Worm (Caenorhabditis elegans) whole organism, L1 larva: Measurements from ENCODE around the gene hlh-12.

Experiments used
- C16A3.4 ChIP-seq: fragments of 150-350 bp; optimal IDR thresholded peaks from 2 replicates; lab custom pipeline; 2014; ENCODE audit warnings: missing biosample characterization, missing genetic modification characterization
- efl-1 ChIP-seq, 4 experiments: fragments of 150-350 bp; optimal IDR thresholded peaks in 3 of 4; peaks in 1 of 4; 1 replicate in 1 of 4; 2 replicates in 3 of 4; lab custom pipeline; 2014; ENCODE audit warnings: missing biosample characterization in 2 of 4, missing genetic modification characterization in 2 of 4, missing genetic modification reagents in 2 of 4
- fkh-10 ChIP-seq: sonication (generic microtip); optimal IDR thresholded peaks from 2 replicates; lab custom pipeline; 2017; ENCODE audit warnings: missing biosample characterization, missing genetic modification reagents, missing genetic modification characterization

DNA sequence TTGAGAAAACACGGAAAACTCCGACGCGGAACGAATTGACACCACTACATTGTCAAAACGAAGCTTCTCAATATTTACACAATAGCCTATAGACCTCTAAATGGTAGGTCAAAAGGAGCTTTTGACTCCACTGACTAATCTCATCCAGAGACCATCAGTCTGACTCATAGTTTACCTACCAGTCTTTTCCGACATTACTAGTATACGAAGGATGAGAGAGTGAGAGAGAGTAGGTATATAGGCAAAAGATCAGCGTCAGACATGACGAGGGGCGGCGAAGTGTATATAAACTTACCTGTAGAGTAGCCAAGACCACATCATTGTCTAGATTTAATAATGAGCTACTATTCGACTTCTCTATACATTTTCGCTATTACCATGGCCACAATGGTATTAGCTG, 7.9 kb upstream of the hlh-12 start, which contains the start of gene srlf-3:
- TF ChIP-seq fkh-10 (GFP tag; lab: Kevin White, UChicago) (no peak), C16A3.4 (tag; lab: Kevin White, UChicago) (no peak), efl-1 (optimal IDR thresholded peaks at IDR 0.05; lab: Kevin White, UChicago) (no peak), efl-1 (GFP tag; optimal IDR thresholded peaks at IDR 0.05 in 1 of 2; lab: Kevin White, UChicago) (no peak)
